Worm (Caenorhabditis elegans): Measurements from ENCODE around the gene srd-41.

DNA sequence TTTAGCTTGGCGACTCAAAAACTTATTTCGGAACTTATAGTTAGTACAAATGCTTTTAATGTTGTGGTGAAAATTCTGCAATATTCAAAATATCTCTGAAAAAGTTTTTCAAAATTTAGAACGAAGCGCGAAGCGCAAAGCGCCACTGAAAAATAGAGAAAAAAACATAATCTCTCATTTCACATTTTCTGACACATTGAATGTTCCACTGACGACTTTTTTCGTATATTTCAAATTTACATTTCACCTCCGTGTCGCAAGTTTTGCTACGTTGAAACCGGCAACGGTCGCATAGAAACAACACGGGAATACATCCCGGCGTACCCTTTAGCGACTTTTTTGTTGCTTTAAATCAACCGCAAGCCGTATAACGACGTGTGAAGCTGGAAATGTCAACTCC is 21.8 kb downstream of the srd-41 start, which contains the start of gene F42F12.14:
- TF ChIP-seq nhr-28 (tag; optimal IDR thresholded peaks at IDR 0.05) (no peak), pag-3 (tag; optimal IDR thresholded peaks at IDR 0.05; ENCODE audit: borderline replicate concordance, insufficient read depth) (no peak), ceh-82 (tag; optimal IDR thresholded peaks at IDR 0.05) (no peak), mdl-1 (tag; optimal IDR thresholded peaks at IDR 0.05) (no peak), nhr-12 (tag; optimal IDR thresholded peaks at IDR 0.05) (no peak), fkh-10 (GFP tag; optimal IDR thresholded peaks at IDR 0.05) (no peak), zag-1 (tag; optimal IDR thresholded peaks at IDR 0.05) (no peak), xbp-1 (tag; optimal IDR thresholded peaks at IDR 0.05) (no peak), dsc-1 (tag; optimal IDR thresholded peaks at IDR 0.05) (no peak), mep-1 (tag; optimal IDR thresholded peaks at IDR 0.05) (no peak), efl-1 (optimal IDR thresholded peaks at IDR 0.05) (no peak), efl-1 (GFP tag; optimal IDR thresholded peaks at IDR 0.05 in 1 of 2) (no peak), jun-1 (tag; optimal IDR thresholded peaks at IDR 0.05) (no peak)
